Worm (Caenorhabditis elegans) whole organism, L1 larva: ENCODE data around the gene R10E11.9.

Experiments used
- lin-13 ChIP-seq: fragments of 150-350 bp; optimal IDR thresholded peaks from 2 replicates; lab custom pipeline; 2014; ENCODE audit warnings: missing biosample characterization, missing genetic modification reagents, missing genetic modification characterization
- lin-35 ChIP-seq, 2 experiments: fragments of 150-350 bp; optimal IDR thresholded peaks; 2 replicates each; lab custom pipeline; 2014; ENCODE audit warnings: missing biosample characterization in 2 of 2, missing genetic modification characterization in 2 of 2, missing genetic modification reagents in 2 of 2
- mdl-1 ChIP-seq, 2 experiments: fragments of 150-350 bp; optimal IDR thresholded peaks; 2 replicates each; lab custom pipeline; 2014 to 2017; ENCODE audit warnings: missing biosample characterization in 2 of 2, missing genetic modification characterization in 2 of 2, inconsistent platforms in 1 of 2
- nhr-11 ChIP-seq: fragments of 150-350 bp; optimal IDR thresholded peaks from 2 replicates; lab custom pipeline; 2014; ENCODE audit warnings: missing biosample characterization, missing genetic modification characterization
- nhr-19 ChIP-seq: fragments of 200-800 bp; sonication (Bioruptor generic); conservative IDR thresholded peaks from 2 replicates; pipeline ENCODE4 v1.3.6; 2022; ENCODE audit warnings: missing genetic modification characterization, missing compliant biosample characterization
- pax-3 ChIP-seq: fragments of 200-800 bp; sonication (Bioruptor generic); optimal IDR thresholded peaks from 2 replicates; lab custom pipeline; 2018; ENCODE audit warnings: mild to moderate bottlenecking, missing genetic modification characterization, moderate library complexity, missing compliant biosample characterization
- tlp-1 ChIP-seq: fragments of 150-350 bp; optimal IDR thresholded peaks from 2 replicates; lab custom pipeline; 2014; ENCODE audit warnings: missing biosample characterization, missing genetic modification characterization
- unc-130 ChIP-seq: fragments of 150-350 bp; optimal IDR thresholded peaks from 2 replicates; lab custom pipeline; 2017; ENCODE audit warnings: missing biosample characterization, missing genetic modification characterization, inconsistent platforms

DNA sequence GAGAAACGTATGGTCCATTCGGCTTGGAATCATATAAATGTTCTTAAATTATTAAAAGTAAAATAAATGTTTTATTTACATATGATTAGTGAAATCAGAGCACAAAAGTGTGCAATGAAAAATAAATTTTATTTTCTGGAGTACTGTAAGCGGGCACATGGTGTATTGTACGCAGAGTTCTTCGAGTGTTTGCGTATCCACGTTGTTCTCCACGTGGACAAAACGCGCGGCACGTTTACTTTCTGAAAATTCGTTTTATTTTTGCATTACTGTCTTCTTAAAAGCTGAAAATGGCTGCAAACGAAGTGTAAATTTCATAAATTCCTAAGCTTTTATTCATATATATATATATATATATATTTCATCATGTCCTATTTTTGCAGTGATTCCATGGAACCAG, 39.1 kb upstream of the R10E11.9 start:
- no peak for TF ChIP-seq lin-13 (GFP tag; lab: Kevin White, UChicago)
- TF ChIP-seq nhr-11, result no peak
- TF ChIP-seq lin-35 (GFP tag; optimal IDR thresholded peaks at IDR 0.05; lab: Kevin White, UChicago), result no peak
- TF ChIP-seq tlp-1 (tag; lab: Kevin White, UChicago), result no peak
- TF ChIP-seq pax-3 (tag; lab: Kevin White, UChicago), result no peak
- TF ChIP-seq nhr-19, result no peak
- TF ChIP-seq unc-130, result no peak
- no peak for TF ChIP-seq mdl-1 (tag; optimal IDR thresholded peaks at IDR 0.05; lab: Kevin White, UChicago)
